Fruit fly (Drosophila melanogaster) whole organism, embryonic: ENCODE measurements around the gene CG32073.

Experiments
- Atf3 ChIP-seq: fragments of 200-800 bp; sonication (Bioruptor generic); optimal IDR thresholded peaks from 3 replicates; lab custom pipeline; 2016; ENCODE audit warnings: missing biosample characterization, missing genetic modification characterization
- Atf6 ChIP-seq: fragments of 200-800 bp; sonication (Bioruptor generic); IDR thresholded peaks from 2 replicates; pipeline ENCODE4 v1.3.6; 2022; ENCODE audit warnings: missing biosample characterization, missing genetic modification characterization
- B-H2 ChIP-seq: fragments of 200-800 bp; sonication (Bioruptor generic); optimal IDR thresholded peaks from 2 replicates; lab custom pipeline; 2018; ENCODE audit warnings: missing biosample characterization, mild to moderate bottlenecking, missing genetic modification characterization
- BEAF-32 ChIP-seq: fragments of 200-800 bp; sonication (Bioruptor generic); optimal IDR thresholded peaks from 3 replicates; lab custom pipeline; 2017; ENCODE audit warnings: missing biosample characterization, missing genetic modification characterization, mild to moderate bottlenecking, moderate library complexity, missing genetic modification reagents
- BtbVII ChIP-seq: fragments of 200-800 bp; sonication (Bioruptor generic); optimal IDR thresholded peaks from 3 replicates; lab custom pipeline; 2017; ENCODE audit warnings: missing biosample characterization, mild to moderate bottlenecking, missing genetic modification characterization
- CG10267 ChIP-seq: fragments of 200-800 bp; sonication (Bioruptor generic); optimal IDR thresholded peaks from 2 replicates; lab custom pipeline; 2018; ENCODE audit warnings: missing biosample characterization, mild to moderate bottlenecking, missing genetic modification characterization, moderate library complexity
- CG12155 ChIP-seq: fragments of 200-800 bp; sonication (Bioruptor generic); optimal IDR thresholded peaks from 3 replicates; lab custom pipeline; 2016; ENCODE audit warnings: missing biosample characterization, missing genetic modification characterization
- CG12744 ChIP-seq: fragments of 200-800 bp; sonication (Bioruptor generic); optimal IDR thresholded peaks from 2 replicates; lab custom pipeline; 2016; ENCODE audit warnings: missing biosample characterization, missing genetic modification characterization
- CG13624 ChIP-seq: fragments of 200-800 bp; sonication (Bioruptor generic); optimal IDR thresholded peaks from 2 replicates; lab custom pipeline; 2016; ENCODE audit warnings: missing biosample characterization, missing genetic modification characterization
- CG13775 ChIP-seq: fragments of 200-800 bp; sonication (Bioruptor generic); optimal IDR thresholded peaks from 3 replicates; lab custom pipeline; 2017; ENCODE audit warnings: missing biosample characterization, mild to moderate bottlenecking, missing genetic modification characterization
- CG15514 ChIP-seq: fragments of 200-800 bp; sonication (Bioruptor generic); optimal IDR thresholded peaks from 3 replicates; lab custom pipeline; 2017; ENCODE audit warnings: missing biosample characterization, missing genetic modification characterization, mild to moderate bottlenecking, moderate library complexity, missing genetic modification reagents
- CG15696 ChIP-seq: fragments of 200-800 bp; sonication (Bioruptor generic); optimal IDR thresholded peaks from 2 replicates; lab custom pipeline; 2019; ENCODE audit warnings: missing biosample characterization, mild to moderate bottlenecking, missing genetic modification characterization, moderate library complexity
- CG18262 ChIP-seq: fragments of 200-800 bp; optimal IDR thresholded peaks from 3 replicates; lab custom pipeline; 2019; ENCODE audit warnings: missing biosample characterization, mild to moderate bottlenecking, missing genetic modification characterization, moderate library complexity
- CG18599 ChIP-seq: fragments of 200-800 bp; sonication (Bioruptor generic); optimal IDR thresholded peaks from 3 replicates; lab custom pipeline; 2017; ENCODE audit warnings: missing biosample characterization, missing genetic modification characterization, mild to moderate bottlenecking, moderate library complexity, missing genetic modification reagents
- CG33557 ChIP-seq: fragments of 200-800 bp; sonication (Bioruptor generic); optimal IDR thresholded peaks from 2 replicates; lab custom pipeline; 2019; ENCODE audit warnings: missing biosample characterization, mild to moderate bottlenecking, missing genetic modification characterization, moderate library complexity
- CG34224 ChIP-seq: fragments of 200-800 bp; sonication (Bioruptor generic); IDR thresholded peaks from 3 replicates; pipeline ENCODE4 v1.3.6; 2022; ENCODE audit warnings: missing biosample characterization, missing genetic modification characterization; ENCODE audit not compliant: partially characterized antibody
- CG4360 ChIP-seq: fragments of 200-800 bp; sonication (Bioruptor generic); IDR thresholded peaks from 2 replicates; pipeline ENCODE4 v1.3.6; 2022; ENCODE audit warnings: missing biosample characterization, missing genetic modification characterization
- CG6791 ChIP-seq: fragments of 200-800 bp; sonication (Bioruptor generic); IDR thresholded peaks from 3 replicates; pipeline ENCODE4 v1.3.6; 2022; ENCODE audit warnings: missing biosample characterization, missing genetic modification characterization; ENCODE audit not compliant: partially characterized antibody
- CG7839 ChIP-seq: fragments of 200-800 bp; sonication (Bioruptor generic); optimal IDR thresholded peaks from 3 replicates; lab custom pipeline; 2018; ENCODE audit warnings: missing biosample characterization, mild to moderate bottlenecking, missing genetic modification characterization, moderate library complexity
- CG9609 ChIP-seq: fragments of 200-800 bp; sonication (Bioruptor generic); optimal IDR thresholded peaks from 3 replicates; lab custom pipeline; 2016; ENCODE audit warnings: missing biosample characterization, missing genetic modification characterization
- Dad ChIP-seq: fragments of 200-800 bp; sonication (Bioruptor generic); optimal IDR thresholded peaks from 3 replicates; lab custom pipeline; 2016; ENCODE audit warnings: missing biosample characterization, missing genetic modification characterization
- ERR ChIP-seq: fragments of 200-800 bp; sonication (Bioruptor generic); optimal IDR thresholded peaks from 2 replicates; lab custom pipeline; 2016; ENCODE audit warnings: missing biosample characterization, missing genetic modification characterization
- Elba2 ChIP-seq: fragments of 200-800 bp; sonication (Bioruptor generic); optimal IDR thresholded peaks from 3 replicates; lab custom pipeline; 2016; ENCODE audit warnings: missing biosample characterization, missing genetic modification characterization
- Gsc ChIP-seq: fragments of 200-800 bp; sonication (Bioruptor generic); IDR thresholded peaks from 2 replicates; pipeline ENCODE4 v1.3.6; 2022; ENCODE audit warnings: missing biosample characterization, missing genetic modification characterization
- HLH3B ChIP-seq: fragments of 200-800 bp; sonication (Bioruptor generic); IDR thresholded peaks from 2 replicates; pipeline ENCODE4 v1.3.6; 2022; ENCODE audit warnings: missing biosample characterization, missing genetic modification characterization
- Jarid2 ChIP-seq: fragments of 200-800 bp; sonication (Bioruptor generic); optimal IDR thresholded peaks from 3 replicates; lab custom pipeline; 2017; ENCODE audit warnings: mild to moderate bottlenecking, missing biosample characterization, missing genetic modification reagents, missing genetic modification characterization
- Lhr ChIP-seq: fragments of 200-800 bp; sonication (Bioruptor generic); optimal IDR thresholded peaks from 3 replicates; lab custom pipeline; 2017; ENCODE audit warnings: mild to moderate bottlenecking, missing biosample characterization, missing genetic modification reagents, missing genetic modification characterization
- Meics ChIP-seq: fragments of 200-800 bp; sonication (Bioruptor generic); optimal IDR thresholded peaks from 2 replicates; lab custom pipeline; 2017; ENCODE audit warnings: missing biosample characterization, mild to moderate bottlenecking, missing genetic modification characterization
- NC2α ChIP-seq: fragments of 200-800 bp; sonication (Bioruptor generic); optimal IDR thresholded peaks from 2 replicates; lab custom pipeline; 2016; ENCODE audit warnings: missing biosample characterization, missing genetic modification characterization
- NfI ChIP-seq: fragments of 200-800 bp; sonication (Bioruptor generic); optimal IDR thresholded peaks from 3 replicates; lab custom pipeline; 2018; ENCODE audit warnings: missing biosample characterization, mild to moderate bottlenecking, missing genetic modification characterization, moderate library complexity
- Spps ChIP-seq: fragments of 200-800 bp; sonication (Bioruptor generic); optimal IDR thresholded peaks from 2 replicates; lab custom pipeline; 2018; ENCODE audit warnings: missing biosample characterization, mild to moderate bottlenecking, missing genetic modification characterization
- Sry-δ ChIP-seq: fragments of 200-800 bp; sonication (Bioruptor generic); optimal IDR thresholded peaks from 2 replicates; lab custom pipeline; 2016; ENCODE audit warnings: missing biosample characterization, missing genetic modification characterization
- Ssrp ChIP-seq: fragments of 200-800 bp; sonication (Bioruptor generic); optimal IDR thresholded peaks from 2 replicates; lab custom pipeline; 2018; ENCODE audit warnings: missing biosample characterization, mild to moderate bottlenecking, missing genetic modification characterization, moderate library complexity
- Taf1 ChIP-seq: fragments of 200-800 bp; sonication (Bioruptor generic); IDR thresholded peaks from 2 replicates; pipeline ENCODE4 v1.3.6; 2022; ENCODE audit warnings: missing biosample characterization, missing genetic modification characterization
- dimm ChIP-seq: fragments of 200-800 bp; sonication (Bioruptor generic); IDR thresholded peaks from 2 replicates; pipeline ENCODE4 v1.3.6; 2022; ENCODE audit warnings: missing biosample characterization, missing genetic modification characterization
- dmrt11E ChIP-seq: fragments of 200-800 bp; sonication (Bioruptor generic); optimal IDR thresholded peaks from 3 replicates; lab custom pipeline; 2018; ENCODE audit warnings: missing biosample characterization, mild to moderate bottlenecking, missing genetic modification characterization, moderate library complexity
- en ChIP-seq: fragments of 200-800 bp; sonication (Bioruptor generic); optimal IDR thresholded peaks from 2 replicates; lab custom pipeline; 2016; ENCODE audit warnings: missing biosample characterization, missing genetic modification characterization
- exex ChIP-seq: fragments of 200-800 bp; sonication (Bioruptor generic); optimal IDR thresholded peaks from 4 replicates; lab custom pipeline; 2018; ENCODE audit warnings: missing biosample characterization, mild to moderate bottlenecking, missing genetic modification characterization, moderate library complexity
- mam ChIP-seq: fragments of 200-800 bp; sonication (Bioruptor generic); optimal IDR thresholded peaks from 3 replicates; lab custom pipeline; 2016; ENCODE audit warnings: missing biosample characterization, missing genetic modification characterization
- mirr ChIP-seq: fragments of 200-800 bp; sonication (Bioruptor generic); optimal IDR thresholded peaks from 3 replicates; lab custom pipeline; 2018; ENCODE audit warnings: missing biosample characterization, mild to moderate bottlenecking, missing genetic modification characterization
- nerfin-1 ChIP-seq: fragments of 200-800 bp; sonication (Bioruptor generic); optimal IDR thresholded peaks from 3 replicates; lab custom pipeline; 2019; ENCODE audit warnings: missing biosample characterization, mild to moderate bottlenecking, missing genetic modification characterization, moderate library complexity
- nmo ChIP-seq: fragments of 200-800 bp; sonication (Bioruptor generic); optimal IDR thresholded peaks from 2 replicates; lab custom pipeline; 2018; ENCODE audit warnings: missing biosample characterization, mild to moderate bottlenecking, missing genetic modification characterization, moderate library complexity
- pan ChIP-seq, 4 experiments: fragments of >200 bp in 3 of 4; fragments of 200-800 bp in 1 of 4; sonication (Bioruptor generic) in 1 of 4; optimal IDR thresholded peaks in 3 of 4; IDR thresholded peaks in 1 of 4; 2 replicates each; pipeline versions ENCODE4 v1.3.6 to Lab custom; 2017 to 2022; ENCODE audit warnings: missing biosample characterization in 2 of 4, missing genetic modification characterization in 2 of 4, mixed read lengths in 1 of 4
- phol ChIP-seq: fragments of 200-800 bp; sonication (Bioruptor generic); optimal IDR thresholded peaks from 3 replicates; lab custom pipeline; 2018; ENCODE audit warnings: missing biosample characterization, mild to moderate bottlenecking, missing genetic modification characterization, moderate library complexity
- pum ChIP-seq: fragments of 200-800 bp; sonication (Bioruptor generic); optimal IDR thresholded peaks from 2 replicates; lab custom pipeline; 2016; ENCODE audit warnings: missing biosample characterization, missing genetic modification characterization
- repo ChIP-seq: fragments of 200-800 bp; sonication (Bioruptor generic); optimal IDR thresholded peaks from 2 replicates; lab custom pipeline; 2016; ENCODE audit warnings: missing biosample characterization, missing genetic modification characterization
- salm ChIP-seq: fragments of 200-800 bp; sonication (Bioruptor generic); optimal IDR thresholded peaks from 2 replicates; lab custom pipeline; 2018; ENCODE audit warnings: missing biosample characterization, mild to moderate bottlenecking, missing genetic modification characterization
- sens ChIP-seq: fragments of 200-800 bp; sonication (Bioruptor generic); peaks from one replicate; lab custom pipeline; 2016; ENCODE audit warnings: missing biosample characterization, missing genetic modification characterization
- sob ChIP-seq: fragments of 200-800 bp; sonication (Bioruptor generic); IDR thresholded peaks from 2 replicates; pipeline ENCODE4 v1.3.6; 2022; ENCODE audit warnings: missing biosample characterization, missing genetic modification characterization
- tin ChIP-seq: fragments of 200-800 bp; sonication (Bioruptor generic); optimal IDR thresholded peaks from 3 replicates; lab custom pipeline; 2016; ENCODE audit warnings: missing biosample characterization, missing genetic modification characterization
- vvl ChIP-seq: fragments of 200-800 bp; sonication (Bioruptor generic); IDR thresholded peaks from 2 replicates; pipeline ENCODE4 v1.3.6; 2022; ENCODE audit warnings: missing biosample characterization, missing genetic modification characterization

Gene CG32073

DNA sequence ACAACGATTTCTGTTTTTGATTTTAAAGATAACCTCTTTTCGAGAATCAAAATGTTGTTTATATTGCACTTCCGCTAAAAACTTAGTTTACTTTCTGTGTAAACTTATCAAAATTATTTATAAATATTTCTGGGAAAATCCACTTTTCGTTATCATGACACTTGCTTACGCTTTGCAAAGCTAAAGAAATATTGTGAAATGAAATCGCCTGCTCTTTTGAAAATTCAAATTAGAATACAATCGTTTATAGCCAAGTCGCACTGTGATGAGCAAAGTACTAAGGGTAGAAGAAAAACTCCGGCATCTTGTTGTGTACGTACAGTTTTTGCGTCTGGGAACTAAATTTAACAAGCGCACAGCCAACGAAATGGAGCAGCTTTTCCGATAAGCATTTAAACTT is 17.1 kb upstream of the CG32073 start (continued):
- TF ChIP-seq salm (tag; lab: Kevin White, UChicago) (no peak), NfI (GFP tag; lab: Kevin White, UChicago) (peak; percentile 23), sens (GFP tag; lab: Kevin White, UChicago) (peak; percentile 83), exex (no peak), CG34224 (GFP tag; lab: Robert Waterston, UW) (no peak), CG33557 (GFP tag; lab: Kevin White, UChicago) (no peak), CG18262 (peak; percentile 34), CG12744 (GFP tag; lab: Kevin White, UChicago) (no peak), vvl (GFP tag; lab: Robert Waterston, UW) (no peak), CG4360 (GFP tag; lab: Robert Waterston, UW) (no peak), pum (no peak), Atf6 (GFP tag; lab: Robert Waterston, UW) (no peak), NC2α (GFP tag; lab: Kevin White, UChicago) (no peak), CG15514 (no peak), tin (GFP tag; lab: Kevin White, UChicago) (no peak), BEAF-32 (GFP tag; lab: Kevin White, UChicago) (no peak), pan (optimal IDR thresholded peaks at IDR 0.05; lab: Kevin White, UChicago) (no peak), pan (GFP tag; optimal IDR thresholded peaks at IDR 0.05 in 1 of 2, IDR thresholded peaks at IDR 0.05 in 1 of 2) (no peak), Sry-δ (GFP tag; lab: Kevin White, UChicago) (no peak), Meics (no peak), en (GFP tag; lab: Kevin White, UChicago) (no peak), Jarid2 (GFP tag; lab: Kevin White, UChicago) (no peak), CG9609 (GFP tag; lab: Kevin White, UChicago) (no peak), B-H2 (GFP tag; lab: Kevin White, UChicago) (no peak), mam (no peak), CG12155 (GFP tag; lab: Kevin White, UChicago) (no peak), ERR (GFP tag; lab: Kevin White, UChicago) (no peak), nerfin-1 (tag; lab: Kevin White, UChicago) (no peak), repo (GFP tag; lab: Kevin White, UChicago) (no peak), mirr (GFP tag; lab: Kevin White, UChicago) (no peak), sob (GFP tag; lab: Robert Waterston, UW) (no peak), dimm (GFP tag; lab: Robert Waterston, UW) (no peak), phol (tag; lab: Kevin White, UChicago) (peak; percentile 13), CG13624 (GFP tag; lab: Kevin White, UChicago) (no peak), Elba2 (no peak), Atf3 (GFP tag; lab: Kevin White, UChicago) (no peak), nmo (GFP tag; lab: Kevin White, UChicago) (peak; percentile 14), CG7839 (tag; lab: Kevin White, UChicago) (peak; percentile 17), CG18599 (GFP tag; lab: Kevin White, UChicago) (peak; percentile 1), Spps (tag; lab: Kevin White, UChicago) (no peak), CG15696 (tag; lab: Kevin White, UChicago) (no peak), HLH3B (GFP tag; lab: Robert Waterston, UW) (0 out of 2 replicates have a peak, but pooled peaks have one; percentile 21), Lhr (GFP tag; lab: Kevin White, UChicago) (no peak), Dad (no peak), Taf1 (GFP tag; lab: Robert Waterston, UW) (no peak), dmrt11E (no peak), CG6791 (GFP tag; lab: Robert Waterston, UW) (no peak), CG13775 (GFP tag; lab: Kevin White, UChicago) (no peak), Gsc (GFP tag; lab: Robert Waterston, UW) (no peak), CG10267 (tag; lab: Kevin White, UChicago) (no peak), BtbVII (GFP tag; lab: Kevin White, UChicago) (no peak), Ssrp (tag; lab: Kevin White, UChicago) (peak; percentile 11)
